Worm (Caenorhabditis elegans) whole organism, L3 larva: ENCODE results near the gene Y55B1BR.8.

Source experiments
- R02D3.7 ChIP-seq: fragments of 150-350 bp; optimal IDR thresholded peaks from 2 replicates; lab custom pipeline; 2014; ENCODE audit warnings: missing biosample characterization, missing genetic modification characterization
- ZK546.5 ChIP-seq: sonication (generic microtip); optimal IDR thresholded peaks from 2 replicates; lab custom pipeline; 2017; ENCODE audit warnings: missing biosample characterization, missing genetic modification characterization
- ama-1 ChIP-seq: fragments of 150-350 bp; optimal IDR thresholded peaks from 2 replicates; lab custom pipeline; 2018
- ceh-16 ChIP-seq: sonication (generic microtip); optimal IDR thresholded peaks from 2 replicates; lab custom pipeline; 2017; ENCODE audit warnings: missing biosample characterization, missing genetic modification characterization
- ceh-28 ChIP-seq: fragments of 150-350 bp; optimal IDR thresholded peaks from 2 replicates; lab custom pipeline; 2014; ENCODE audit warnings: missing biosample characterization, missing genetic modification reagents, missing genetic modification characterization
- ceh-82 ChIP-seq: fragments of 150-350 bp; optimal IDR thresholded peaks from 2 replicates; lab custom pipeline; 2014; ENCODE audit warnings: missing biosample characterization, missing genetic modification characterization
- ceh-9 ChIP-seq: sonication (generic microtip); optimal IDR thresholded peaks from 2 replicates; lab custom pipeline; 2018; ENCODE audit warnings: missing biosample characterization, missing genetic modification characterization
- daf-12 ChIP-seq: fragments of 150-350 bp; optimal IDR thresholded peaks from 2 replicates; lab custom pipeline; 2014; ENCODE audit warnings: missing biosample characterization, missing genetic modification reagents, missing genetic modification characterization
- egl-5 ChIP-seq: fragments of 150-350 bp; optimal IDR thresholded peaks from 2 replicates; lab custom pipeline; 2017; ENCODE audit warnings: missing biosample characterization, missing genetic modification reagents, missing genetic modification characterization, inconsistent platforms
- elt-1 ChIP-seq: fragments of 150-350 bp; optimal IDR thresholded peaks from 2 replicates; lab custom pipeline; 2014; ENCODE audit warnings: missing biosample characterization, missing genetic modification characterization
- elt-2 ChIP-seq: sonication (generic microtip); optimal IDR thresholded peaks from 2 replicates; lab custom pipeline; 2016; ENCODE audit warnings: missing genetic modification reagents, mild to moderate bottlenecking, missing genetic modification characterization, missing compliant biosample characterization
- elt-3 ChIP-seq, 3 experiments: fragments of 150-350 bp in 1 of 3; sonication (generic microtip) in 2 of 3; optimal IDR thresholded peaks; 2 replicates in 2 of 3; 4 replicates in 1 of 3; lab custom pipeline; 2014 to 2017; ENCODE audit warnings: missing biosample characterization in 3 of 3, missing genetic modification characterization in 3 of 3
- eor-1 ChIP-seq, 2 experiments: fragments of 150-350 bp; optimal IDR thresholded peaks; 2 replicates each; lab custom pipeline; 2014 to 2018; ENCODE audit warnings: missing biosample characterization in 2 of 2, missing genetic modification characterization in 2 of 2
- fkh-10 ChIP-seq: sonication (generic microtip); optimal IDR thresholded peaks from 2 replicates; lab custom pipeline; 2017; ENCODE audit warnings: missing biosample characterization, missing genetic modification reagents, missing genetic modification characterization
- fkh-2 ChIP-seq: fragments of 150-350 bp; optimal IDR thresholded peaks from 2 replicates; lab custom pipeline; 2014; ENCODE audit warnings: missing biosample characterization, missing genetic modification reagents, missing genetic modification characterization
- fos-1 ChIP-seq: fragments of 150-350 bp; optimal IDR thresholded peaks from 2 replicates; lab custom pipeline; 2014; ENCODE audit warnings: missing biosample characterization, missing genetic modification characterization
- hmg-11 ChIP-seq: sonication (generic microtip); optimal IDR thresholded peaks from 2 replicates; lab custom pipeline; 2016; ENCODE audit warnings: missing genetic modification characterization, missing compliant biosample characterization
- jun-1 ChIP-seq: fragments of 150-350 bp; optimal IDR thresholded peaks from 2 replicates; lab custom pipeline; 2014; ENCODE audit warnings: missing biosample characterization, missing genetic modification reagents, missing genetic modification characterization
- lin-15B ChIP-seq: fragments of 150-350 bp; optimal IDR thresholded peaks from 2 replicates; lab custom pipeline; 2014; ENCODE audit warnings: missing biosample characterization, missing genetic modification characterization
- lin-39 ChIP-seq: fragments of 150-350 bp; optimal IDR thresholded peaks from 2 replicates; lab custom pipeline; 2018; ENCODE audit warnings: missing biosample characterization, missing genetic modification reagents, missing genetic modification characterization
- lsy-12 ChIP-seq: sonication (generic microtip); optimal IDR thresholded peaks from 2 replicates; lab custom pipeline; 2016; ENCODE audit warnings: mild to moderate bottlenecking, missing genetic modification characterization, missing compliant biosample characterization
- mdl-1 ChIP-seq: fragments of 150-350 bp; optimal IDR thresholded peaks from 2 replicates; lab custom pipeline; 2014; ENCODE audit warnings: missing biosample characterization, missing genetic modification characterization
- mml-1 ChIP-seq: fragments of 150-350 bp; sonication (generic microtip); optimal IDR thresholded peaks from 3 replicates; lab custom pipeline; 2014; ENCODE audit warnings: missing biosample characterization, missing genetic modification characterization
- nfya-1 ChIP-seq: sonication (generic microtip); optimal IDR thresholded peaks from 2 replicates; lab custom pipeline; 2017; ENCODE audit warnings: missing genetic modification characterization, mild to moderate bottlenecking, missing compliant biosample characterization, antibody characterized with exemption, moderate library complexity; ENCODE audit not compliant: insufficient read depth
- nhr-11 ChIP-seq: fragments of 150-350 bp; optimal IDR thresholded peaks from 2 replicates; lab custom pipeline; 2014; ENCODE audit warnings: missing biosample characterization, missing genetic modification characterization
- nhr-12 ChIP-seq: fragments of 150-350 bp; optimal IDR thresholded peaks from 2 replicates; lab custom pipeline; 2014; ENCODE audit warnings: missing biosample characterization, missing genetic modification characterization
- nhr-23 ChIP-seq: fragments of 150-350 bp; optimal IDR thresholded peaks from 2 replicates; lab custom pipeline; 2014; ENCODE audit warnings: missing biosample characterization, missing genetic modification reagents, missing genetic modification characterization
- nhr-25 ChIP-seq: sonication (generic microtip); optimal IDR thresholded peaks from 2 replicates; lab custom pipeline; 2017; ENCODE audit warnings: missing biosample characterization, missing genetic modification characterization
- nhr-28 ChIP-seq: fragments of 150-350 bp; optimal IDR thresholded peaks from 2 replicates; lab custom pipeline; 2014; ENCODE audit warnings: missing biosample characterization, missing genetic modification characterization
- nhr-43 ChIP-seq: sonication (generic microtip); optimal IDR thresholded peaks from 2 replicates; lab custom pipeline; 2016; ENCODE audit warnings: mild to moderate bottlenecking, missing genetic modification characterization, missing compliant biosample characterization; ENCODE audit not compliant: poor library complexity, severe bottlenecking
- nhr-67 ChIP-seq: fragments of 150-350 bp; optimal IDR thresholded peaks from 2 replicates; lab custom pipeline; 2014; ENCODE audit warnings: missing biosample characterization, missing genetic modification characterization
- nhr-76 ChIP-seq: fragments of 150-350 bp; sonication (generic microtip); optimal IDR thresholded peaks from 5 replicates; lab custom pipeline; 2014; ENCODE audit warnings: missing biosample characterization, missing genetic modification characterization
- nhr-77 ChIP-seq: fragments of 150-350 bp; optimal IDR thresholded peaks from 2 replicates; lab custom pipeline; 2014; ENCODE audit warnings: missing biosample characterization, missing genetic modification characterization
- pha-4 ChIP-seq: fragments of 150-350 bp; optimal IDR thresholded peaks from 2 replicates; lab custom pipeline; 2014; ENCODE audit warnings: missing biosample characterization, missing genetic modification reagents, missing genetic modification characterization
- pqm-1 ChIP-seq: fragments of 150-350 bp; optimal IDR thresholded peaks from 2 replicates; lab custom pipeline; 2017; ENCODE audit warnings: missing biosample characterization, missing genetic modification characterization, inconsistent platforms
- skn-1 ChIP-seq: fragments of 150-350 bp; optimal IDR thresholded peaks from 2 replicates; lab custom pipeline; 2014; ENCODE audit warnings: missing biosample characterization, missing genetic modification characterization
- snpc-4 ChIP-seq: fragments of 150-350 bp; optimal IDR thresholded peaks from 2 replicates; lab custom pipeline; 2014; ENCODE audit warnings: missing biosample characterization, missing genetic modification characterization
- unc-39 ChIP-seq: sonication (generic microtip); optimal IDR thresholded peaks from 4 replicates; lab custom pipeline; 2017; ENCODE audit warnings: missing biosample characterization, missing genetic modification characterization
- zag-1 ChIP-seq: fragments of 150-350 bp; optimal IDR thresholded peaks from 2 replicates; lab custom pipeline; 2014; ENCODE audit warnings: missing biosample characterization, missing genetic modification characterization
- ztf-11 ChIP-seq: fragments of 150-350 bp; optimal IDR thresholded peaks from 2 replicates; lab custom pipeline; 2014; ENCODE audit warnings: missing biosample characterization, missing genetic modification characterization
- ztf-4 ChIP-seq: fragments of 150-350 bp; optimal IDR thresholded peaks from 2 replicates; lab custom pipeline; 2014; ENCODE audit warnings: missing biosample characterization, missing genetic modification characterization

Y55B1BR.8 gene

ce11 chrIII:423875-424274, 20.3 kb upstream of the Y55B1BR.8 start:
- TF ChIP-seq egl-5 (tag; lab: Kevin White, UChicago), result no peak
- TF ChIP-seq pha-4 (tag; lab: Kevin White, UChicago), result peak; percentile 38
- no peak for TF ChIP-seq pqm-1 (tag; lab: Kevin White, UChicago)
- peak; percentile 52 for TF ChIP-seq lin-15B (tag; lab: Kevin White, UChicago)
- TF ChIP-seq R02D3.7 (tag; lab: Kevin White, UChicago), result no peak

- TF ChIP-seq ceh-9 (tag; lab: Kevin White, UChicago), result no peak
- TF ChIP-seq nhr-76 (tag; lab: Kevin White, UChicago), result no peak
- TF ChIP-seq ceh-82 (tag; lab: Kevin White, UChicago), result no peak
- no peak for TF ChIP-seq jun-1 (tag; lab: Kevin White, UChicago)
- no peak for TF ChIP-seq ceh-16 (tag; lab: Kevin White, UChicago)
- no peak for TF ChIP-seq pqm-1 (tag; lab: Kevin White, UChicago)
- TF ChIP-seq, all 47 proteins: peak for 0
Observed at ce11 chrIII:429038-429437, 15.2 kb upstream of the Y55B1BR.8 start, which contains the start of gene cec-8. TSS of gene cec-8 (plus strand) at chrIII:429338.

- TF ChIP-seq lin-15B (tag; lab: Kevin White, UChicago) (peak; percentile 32), R02D3.7 (tag; lab: Kevin White, UChicago) (peak; percentile 60), nhr-28 (tag; lab: Kevin White, UChicago) (no peak), nhr-43 (tag; lab: Kevin White, UChicago) (peak; percentile 51), nhr-23 (tag; lab: Kevin White, UChicago) (peak; percentile 70), zag-1 (no peak), ama-1 (no peak), daf-12 (tag; lab: Kevin White, UChicago) (no peak), ztf-4 (tag; lab: Kevin White, UChicago) (no peak), lsy-12 (tag; lab: Kevin White, UChicago) (peak; percentile 35), nhr-12 (tag; lab: Kevin White, UChicago) (no peak), mml-1 (no peak), skn-1 (tag; lab: Kevin White, UChicago) (no peak), ceh-16 (tag; lab: Kevin White, UChicago) (no peak), ztf-11 (no peak), nhr-25 (peak; percentile 78), elt-3 (tag; optimal IDR thresholded peaks at IDR 0.05; lab: Kevin White, UChicago) (no peak), pqm-1 (tag; lab: Kevin White, UChicago) (no peak), egl-5 (tag; lab: Kevin White, UChicago) (no peak), pha-4 (tag; lab: Kevin White, UChicago) (peak; percentile 42), ZK546.5 (no peak), lin-39 (tag; lab: Kevin White, UChicago) (peak; percentile 81), fkh-2 (tag; lab: Kevin White, UChicago) (no peak), unc-39 (no peak), fos-1 (tag; lab: Kevin White, UChicago) (no peak), elt-1 (no peak), snpc-4 (tag; lab: Kevin White, UChicago) (no peak), ceh-82 (tag; lab: Kevin White, UChicago) (peak; percentile 2), mdl-1 (tag; lab: Kevin White, UChicago) (no peak), elt-2 (tag; lab: Kevin White, UChicago) (peak; percentile 56), nhr-77 (no peak), eor-1 (tag; optimal IDR thresholded peaks at IDR 0.05; lab: Kevin White, UChicago) (no peak), hmg-11 (peak; percentile 80), ceh-28 (peak; percentile 68), nfya-1 (tag; lab: Kevin White, UChicago) (peak; percentile 78), nhr-11 (tag; lab: Kevin White, UChicago) (no peak), jun-1 (tag; lab: Kevin White, UChicago) (peak; percentile 45), fkh-10 (GFP tag; lab: Kevin White, UChicago) (no peak), nhr-67 (tag; lab: Kevin White, UChicago) (no peak)
Observed at ce11 chrIII:432988-433387, 11.2 kb upstream of the Y55B1BR.8 start.
